Fruit fly (Drosophila melanogaster): Measurements from ENCODE around the gene Rbsn-5.
A peak's percentile ranks its signal among the peaks of the same experiment; 100 is the strongest.

Rbsn-5 gene

dm6 chr2L:8159498-8159897, at the start of gene Rbsn-5, which contains the start of gene PAPLA1 (continued):
- TF ChIP-seq CG15696 (tag; optimal IDR thresholded peaks at IDR 0.05): peak; percentile 86
- TF ChIP-seq ase (GFP tag; IDR thresholded peaks at IDR 0.05): peak; percentile 82
- no peak for TF ChIP-seq CG8478 (optimal IDR thresholded peaks at IDR 0.05)
- TF ChIP-seq Hr78 (GFP tag; optimal IDR thresholded peaks at IDR 0.05): no peak
- peak; percentile 86 for TF ChIP-seq da (GFP tag; optimal IDR thresholded peaks at IDR 0.05)
- peak; percentile 91 for TF ChIP-seq Meics (GFP tag; optimal IDR thresholded peaks at IDR 0.05)
- TF ChIP-seq pros (GFP tag; optimal IDR thresholded peaks at IDR 0.05): peak; percentile 27
- peak; percentile 80 for TF ChIP-seq sqz (GFP tag; optimal IDR thresholded peaks at IDR 0.05)
- TF ChIP-seq btn (GFP tag; optimal IDR thresholded peaks at IDR 0.05): peak; percentile 84
- peak; percentile 74; the same call in 2 of the 3 replicates for TF ChIP-seq gce (GFP tag; IDR thresholded peaks at IDR 0.05)
- peak; percentile 88 for TF ChIP-seq CG3726 (GFP tag; IDR thresholded peaks at IDR 0.05)
- peak; percentile 89 for TF ChIP-seq CG17328 (GFP tag; IDR thresholded peaks at IDR 0.05)
- TF ChIP-seq HmgZ (tag; optimal IDR thresholded peaks at IDR 0.05): peak; percentile 97
- peak; percentile 90 for TF ChIP-seq CG15514 (GFP tag; optimal IDR thresholded peaks at IDR 0.05)
- peak; percentile 94 for TF ChIP-seq CG2712 (tag; optimal IDR thresholded peaks at IDR 0.05)
- TF ChIP-seq Spps (tag; optimal IDR thresholded peaks at IDR 0.05): peak; percentile 83
- TF ChIP-seq Trl (optimal IDR thresholded peaks at IDR 0.05): no peak
- peak; percentile 97 for TF ChIP-seq Trl (GFP tag; optimal IDR thresholded peaks at IDR 0.05)
- TF ChIP-seq CG16779 (GFP tag; IDR thresholded peaks at IDR 0.05): peak; percentile 83
- TF ChIP-seq CG2116 (GFP tag; optimal IDR thresholded peaks at IDR 0.05): peak; percentile 68
- TF ChIP-seq Awh (GFP tag; IDR thresholded peaks at IDR 0.05): peak; percentile 86
- TF ChIP-seq ssp (GFP tag; IDR thresholded peaks at IDR 0.05): peak; percentile 84
- TF ChIP-seq croc (GFP tag; conservative IDR thresholded peaks at IDR 0.05): peak; percentile 84
- peak; percentile 93 for TF ChIP-seq CG4854 (GFP tag; optimal IDR thresholded peaks at IDR 0.05)
- peak; percentile 69 for TF ChIP-seq kni (GFP tag; optimal IDR thresholded peaks at IDR 0.05)
- peak; percentile 66 for TF ChIP-seq Poxn (GFP tag; IDR thresholded peaks at IDR 0.05)
- TF ChIP-seq Oli (tag; optimal IDR thresholded peaks at IDR 0.05): peak; percentile 90
- TF ChIP-seq cad (GFP tag; optimal IDR thresholded peaks at IDR 0.05): no peak
- TF ChIP-seq CG1647 (GFP tag; optimal IDR thresholded peaks at IDR 0.05): peak; percentile 95
- TF ChIP-seq CG1529 (GFP tag; optimal IDR thresholded peaks at IDR 0.05): peak; percentile 84
- TF ChIP-seq twi (tag; optimal IDR thresholded peaks at IDR 0.05): peak; percentile 80
- TF ChIP-seq pb (GFP tag; optimal IDR thresholded peaks at IDR 0.05): peak; percentile 93
- TF ChIP-seq dpn (GFP tag; optimal IDR thresholded peaks at IDR 0.05): peak; percentile 97
- TF ChIP-seq sima (GFP tag; optimal IDR thresholded peaks at IDR 0.05): peak; percentile 89
- TF ChIP-seq CG2875 (GFP tag; optimal IDR thresholded peaks at IDR 0.05): peak; percentile 80
- peak; percentile 95 for TF ChIP-seq ems (GFP tag; optimal IDR thresholded peaks at IDR 0.05)
- peak; percentile 94 for TF ChIP-seq Ets97D (GFP tag; optimal IDR thresholded peaks at IDR 0.05)
- TF ChIP-seq sob (GFP tag; IDR thresholded peaks at IDR 0.05): peak; percentile 93
- peak; percentile 92 for TF ChIP-seq CG10147 (GFP tag; optimal IDR thresholded peaks at IDR 0.05)
- TF ChIP-seq CG30020 (tag; optimal IDR thresholded peaks at IDR 0.05): peak; percentile 72
- peak; percentile 73 for TF ChIP-seq dimm (GFP tag; IDR thresholded peaks at IDR 0.05)
- peak; percentile 89 for TF ChIP-seq Ada2b (GFP tag; IDR thresholded peaks at IDR 0.05)
- peak; percentile 97 for TF ChIP-seq B-H2 (GFP tag; optimal IDR thresholded peaks at IDR 0.05)
- TF ChIP-seq CG10209 (GFP tag; optimal IDR thresholded peaks at IDR 0.05): peak; percentile 91
- peak; percentile 92 for TF ChIP-seq gcm2 (GFP tag; optimal IDR thresholded peaks at IDR 0.05)
- peak; percentile 93 for TF ChIP-seq al (GFP tag; IDR thresholded peaks at IDR 0.05)
- peak; percentile 85 for TF ChIP-seq CG7271 (tag; optimal IDR thresholded peaks at IDR 0.05)
- TF ChIP-seq ewg (GFP tag; optimal IDR thresholded peaks at IDR 0.05): peak; percentile 91
- TF ChIP-seq CG6272 (GFP tag; IDR thresholded peaks at IDR 0.05): peak; percentile 93
- peak; percentile 94 for TF ChIP-seq CG12942 (GFP tag; optimal IDR thresholded peaks at IDR 0.05)
- peak; percentile 96 for TF ChIP-seq Hsf (GFP tag; optimal IDR thresholded peaks at IDR 0.05)
- TF ChIP-seq toy (GFP tag; IDR thresholded peaks at IDR 0.05): peak; percentile 55; the same call in 1 of the 2 replicates

All from whole organism, embryonic.